Fruit fly (Drosophila melanogaster) whole organism, adult: ENCODE measurements around the gene CG6951.
A peak's percentile ranks its signal among the peaks of the same experiment; 100 is the strongest.

Experiments
- CG11617 ChIP-seq: fragments of 200-800 bp; sonication (Bioruptor generic); optimal IDR thresholded peaks from 2 replicates; lab custom pipeline; 2017; ENCODE audit warnings: mild to moderate bottlenecking, missing biosample characterization, missing genetic modification reagents, missing genetic modification characterization
- CG12768 ChIP-seq: fragments of 200-800 bp; sonication (Bioruptor generic); optimal IDR thresholded peaks from 2 replicates; lab custom pipeline; 2017; ENCODE audit warnings: missing biosample characterization, missing genetic modification characterization, mild to moderate bottlenecking, moderate library complexity, missing genetic modification reagents
- CG14711 ChIP-seq: fragments of 200-800 bp; sonication (Bioruptor generic); optimal IDR thresholded peaks from 2 replicates; lab custom pipeline; 2018; ENCODE audit warnings: missing biosample characterization, mild to moderate bottlenecking, missing genetic modification characterization, moderate library complexity
- CG1620 ChIP-seq: fragments of 200-800 bp; sonication (Bioruptor generic); optimal IDR thresholded peaks from 2 replicates; lab custom pipeline; 2016; ENCODE audit warnings: missing biosample characterization, missing genetic modification characterization
- CG33017 ChIP-seq: fragments of 200-800 bp; sonication (Bioruptor generic); optimal IDR thresholded peaks from 2 replicates; lab custom pipeline; 2018; ENCODE audit warnings: missing biosample characterization, mild to moderate bottlenecking, missing genetic modification characterization, moderate library complexity
- CG5204 ChIP-seq: fragments of 200-800 bp; sonication (Bioruptor generic); optimal IDR thresholded peaks from 2 replicates; lab custom pipeline; 2016; ENCODE audit warnings: missing biosample characterization, missing genetic modification characterization
- CG7045 ChIP-seq: fragments of 200-800 bp; sonication (Bioruptor generic); optimal IDR thresholded peaks from 2 replicates; lab custom pipeline; 2017; ENCODE audit warnings: missing biosample characterization, mild to moderate bottlenecking, missing genetic modification characterization
- CG7101 ChIP-seq: fragments of 200-800 bp; sonication (Bioruptor generic); optimal IDR thresholded peaks from 2 replicates; lab custom pipeline; 2018; ENCODE audit warnings: missing biosample characterization, mild to moderate bottlenecking, missing genetic modification characterization, moderate library complexity
- Clk ChIP-seq: fragments of 200-800 bp; sonication (Bioruptor generic); optimal IDR thresholded peaks from 2 replicates; lab custom pipeline; 2017; ENCODE audit warnings: missing biosample characterization, missing genetic modification characterization
- Crg-1 ChIP-seq: fragments of 200-800 bp; sonication (Bioruptor generic); optimal IDR thresholded peaks from 2 replicates; lab custom pipeline; 2016; ENCODE audit warnings: missing biosample characterization, missing genetic modification characterization
- Hr96 ChIP-seq: fragments of 200-800 bp; sonication (Bioruptor generic); optimal IDR thresholded peaks from 2 replicates; lab custom pipeline; 2016; ENCODE audit warnings: missing biosample characterization, missing genetic modification characterization
- Mnt ChIP-seq: fragments of 200-800 bp; sonication (Bioruptor generic); optimal IDR thresholded peaks from 2 replicates; lab custom pipeline; 2016; ENCODE audit warnings: missing biosample characterization, mild to moderate bottlenecking, missing genetic modification characterization
- bab1 ChIP-seq: fragments of 200-800 bp; sonication (Bioruptor generic); optimal IDR thresholded peaks from 3 replicates; lab custom pipeline; 2019; ENCODE audit warnings: missing biosample characterization, mild to moderate bottlenecking, missing genetic modification characterization, moderate library complexity
- cic ChIP-seq: fragments of 200-800 bp; sonication (Bioruptor generic); optimal IDR thresholded peaks from 2 replicates; lab custom pipeline; 2017; ENCODE audit warnings: missing biosample characterization, mild to moderate bottlenecking, missing genetic modification characterization, moderate library complexity
- cnc ChIP-seq, 2 experiments: fragments of >200 bp; optimal IDR thresholded peaks; 2 replicates each; lab custom pipeline; 2017
- kay ChIP-seq: fragments of 200-800 bp; sonication (Bioruptor generic); peaks from one replicate; lab custom pipeline; 2016; ENCODE audit warnings: missing biosample characterization, missing genetic modification characterization, borderline replicate concordance
- ovo ChIP-seq: fragments of 200-800 bp; sonication (Bioruptor generic); optimal IDR thresholded peaks from 2 replicates; lab custom pipeline; 2016; ENCODE audit warnings: missing biosample characterization, missing genetic modification characterization
- pad ChIP-seq: fragments of 200-800 bp; sonication (Bioruptor generic); optimal IDR thresholded peaks from 3 replicates; lab custom pipeline; 2017; ENCODE audit warnings: missing biosample characterization, missing genetic modification characterization, mild to moderate bottlenecking, moderate library complexity, missing genetic modification reagents
- tj ChIP-seq: fragments of 200-800 bp; sonication (Bioruptor generic); optimal IDR thresholded peaks from 3 replicates; lab custom pipeline; 2017; ENCODE audit warnings: missing biosample characterization, mild to moderate bottlenecking, missing genetic modification characterization, moderate library complexity
- toe ChIP-seq: fragments of 200-800 bp; sonication (Bioruptor generic); optimal IDR thresholded peaks from 2 replicates; lab custom pipeline; 2016; ENCODE audit warnings: missing biosample characterization, missing genetic modification characterization

Gene CG6951

DNA sequence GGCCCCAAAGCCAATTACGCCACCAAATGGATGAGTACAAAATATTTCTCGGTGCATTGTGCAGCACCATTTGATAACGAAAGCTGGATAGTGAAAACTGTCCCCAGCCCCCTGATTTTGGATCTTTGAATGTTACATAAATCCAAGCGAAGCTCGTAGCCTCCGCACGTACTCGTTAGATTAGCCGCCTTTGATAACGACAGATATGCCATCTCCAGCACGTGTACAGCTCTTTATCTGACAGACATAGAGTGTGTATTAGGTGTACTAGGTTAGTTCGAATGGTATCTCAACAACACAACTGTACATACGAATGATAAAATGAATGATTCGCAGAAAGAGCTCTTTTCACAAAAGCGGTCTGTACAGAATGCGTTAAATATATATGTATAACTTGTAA is 44.7 kb upstream of the CG6951 start:
- TF ChIP-seq Hr96 (GFP tag; lab: Kevin White, UChicago) (no peak), Mnt (GFP tag; lab: Kevin White, UChicago) (no peak), Clk (no peak), CG12768 (GFP tag; lab: Kevin White, UChicago) (no peak), tj (GFP tag; lab: Kevin White, UChicago) (no peak), CG1620 (no peak)

DNA sequence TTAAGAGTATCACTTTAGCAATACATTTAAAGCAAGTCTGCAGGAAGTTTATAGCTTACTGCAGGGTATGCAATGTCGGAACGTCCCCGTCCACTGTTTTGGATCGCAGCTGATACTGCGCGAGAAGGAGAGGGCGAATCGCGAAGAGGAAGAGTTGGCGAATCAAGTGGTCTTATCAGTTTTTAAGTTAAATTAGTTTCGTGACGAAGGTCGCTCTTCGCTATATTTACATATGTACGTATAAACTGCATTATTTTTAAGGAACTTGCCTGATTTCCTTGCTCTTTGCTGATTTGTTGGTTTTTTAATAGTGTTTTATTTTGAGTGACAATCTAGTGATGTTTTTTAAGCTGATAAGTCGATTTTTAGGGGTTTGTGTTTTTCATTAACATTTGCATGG is 43.9 kb upstream of the CG6951 start:
- TF ChIP-seq CG33017 (tag; lab: Kevin White, UChicago) (no peak), Hr96 (GFP tag; lab: Kevin White, UChicago) (no peak), Crg-1 (GFP tag; lab: Kevin White, UChicago) (no peak), toe (GFP tag; lab: Kevin White, UChicago) (no peak), tj (GFP tag; lab: Kevin White, UChicago) (no peak), CG7101 (tag; lab: Kevin White, UChicago) (no peak), cnc (optimal IDR thresholded peaks at IDR 0.05; lab: Kevin White, UChicago) (no peak), CG14711 (tag; lab: Kevin White, UChicago) (no peak), CG12768 (GFP tag; lab: Kevin White, UChicago) (no peak), CG11617 (GFP tag; lab: Kevin White, UChicago) (no peak)

dm6 chr3L:20197698-20198097 is 43.4 kb upstream of the CG6951 start:
- TF ChIP-seq pad (GFP tag; lab: Kevin White, UChicago) = no peak
- no peak for TF ChIP-seq cnc (optimal IDR thresholded peaks at IDR 0.05; lab: Kevin White, UChicago)
- TF ChIP-seq CG7101 (tag; lab: Kevin White, UChicago) = no peak
- no peak for TF ChIP-seq CG5204 (GFP tag; lab: Kevin White, UChicago)
- TF ChIP-seq Crg-1 (GFP tag; lab: Kevin White, UChicago) = no peak
- TF ChIP-seq CG12768 (GFP tag; lab: Kevin White, UChicago) = no peak
- TF ChIP-seq Hr96 (GFP tag; lab: Kevin White, UChicago) = no peak
- peak; percentile 61 for TF ChIP-seq kay
- TF ChIP-seq tj (GFP tag; lab: Kevin White, UChicago) = peak; percentile 69
- no peak for TF ChIP-seq CG14711 (tag; lab: Kevin White, UChicago)

- peak; percentile 62 for TF ChIP-seq kay
- no peak for TF ChIP-seq CG1620
- no peak for TF ChIP-seq Crg-1 (GFP tag; lab: Kevin White, UChicago)
- TF ChIP-seq CG14711 (tag; lab: Kevin White, UChicago) = peak; percentile 10
- peak; percentile 19 for TF ChIP-seq CG11617 (GFP tag; lab: Kevin White, UChicago)
- no peak for TF ChIP-seq ovo
- TF ChIP-seq toe (GFP tag; lab: Kevin White, UChicago) = no peak
- peak; percentile 53 for TF ChIP-seq CG33017 (tag; lab: Kevin White, UChicago)
- TF ChIP-seq Clk = no peak
- TF ChIP-seq CG12768 (GFP tag; lab: Kevin White, UChicago) = peak; percentile 7
- TF ChIP-seq CG7045 (GFP tag; lab: Kevin White, UChicago) = no peak
- TF ChIP-seq CG5204 (GFP tag; lab: Kevin White, UChicago) = no peak
- TF ChIP-seq Hr96 (GFP tag; lab: Kevin White, UChicago) = no peak
- no peak for TF ChIP-seq CG7101 (tag; lab: Kevin White, UChicago)
- TF ChIP-seq tj (GFP tag; lab: Kevin White, UChicago) = peak; percentile 43
- peak; percentile 71 for TF ChIP-seq bab1 (GFP tag; lab: Kevin White, UChicago)
- peak; percentile 68 for TF ChIP-seq cic
- TF ChIP-seq Mnt (GFP tag; lab: Kevin White, UChicago) = peak; percentile 78
- no peak for TF ChIP-seq pad (GFP tag; lab: Kevin White, UChicago)
- TF ChIP-seq cnc (optimal IDR thresholded peaks at IDR 0.05; lab: Kevin White, UChicago) = no peak
Measured at dm6 chr3L:20198138-20198559, 42.9 kb upstream of the CG6951 start, which contains the start of gene CG42674. Gene CG42674, minus strand, starts transcription at chr3L:20198317.

- TF ChIP-seq kay (peak; percentile 93), tj (GFP tag; lab: Kevin White, UChicago) (no peak), Crg-1 (GFP tag; lab: Kevin White, UChicago) (no peak)
Measured at dm6 chr3L:20199569-20200247, 41.4 kb upstream of the CG6951 start, which contains the start of gene CG42833. Gene CG42833, plus strand, starts transcription at chr3L:20200093.

DNA sequence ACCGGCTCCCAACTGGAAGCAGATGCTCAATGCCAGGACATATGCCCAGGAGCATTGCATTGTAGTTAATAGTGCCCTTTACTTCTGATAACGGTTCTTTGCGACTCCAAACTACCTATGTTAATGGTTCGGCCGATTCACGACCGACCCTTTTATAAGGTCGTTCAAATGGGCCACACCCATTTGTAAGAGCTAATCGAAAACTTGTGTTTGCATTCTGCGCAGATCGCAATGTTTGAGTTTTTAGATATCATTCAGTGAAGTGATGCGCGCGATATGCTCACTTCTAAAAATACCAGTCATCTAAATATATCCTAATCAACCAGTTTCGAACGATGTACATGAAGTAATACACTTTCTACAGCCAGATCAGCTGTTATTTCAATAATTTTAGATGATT is 39.5 kb upstream of the CG6951 start, which contains the start of gene obst-F:
Gene obst-F (minus strand): TSS at position 101 of the 400 bp plus-strand sequence.
- TF ChIP-seq tj (GFP tag; lab: Kevin White, UChicago) (no peak), bab1 (GFP tag; lab: Kevin White, UChicago) (no peak), toe (GFP tag; lab: Kevin White, UChicago) (no peak), CG14711 (tag; lab: Kevin White, UChicago) (no peak), CG1620 (no peak), CG7045 (GFP tag; lab: Kevin White, UChicago) (no peak), Clk (no peak)

DNA sequence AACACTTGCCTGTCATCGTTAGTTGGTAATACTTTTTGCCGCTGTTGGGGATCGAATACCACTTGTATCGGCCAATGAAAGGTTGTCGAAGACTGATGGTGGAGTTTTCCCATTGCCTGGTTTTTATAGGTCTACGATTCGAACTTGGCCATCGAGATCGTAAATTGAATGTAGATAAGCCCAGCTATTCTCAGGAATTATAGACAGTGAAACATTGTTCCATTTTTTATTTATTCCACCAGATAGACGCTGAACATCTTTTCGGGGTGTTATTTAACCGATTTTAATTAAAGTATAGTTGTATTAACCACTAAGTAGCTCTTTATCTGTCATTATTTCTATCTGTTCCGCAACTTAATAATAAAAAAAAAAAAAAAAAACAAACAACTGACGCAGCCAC is 37.5 kb upstream of the CG6951 start, which contains the start of gene CG7298:
Gene CG7298 (minus strand): TSS at position 101 of the 400 bp plus-strand sequence.
- TF ChIP-seq Hr96 (GFP tag; lab: Kevin White, UChicago) = no peak
- TF ChIP-seq bab1 (GFP tag; lab: Kevin White, UChicago) = no peak
